Worm (Caenorhabditis elegans): ENCODE data around the gene dhs-12.

dhs-12 gene

ce11 chrIV:10155475-10155874 is 13.2 kb downstream of the dhs-12 start, which contains the start of gene ttr-54:
TSS of gene ttr-54 (plus strand) at chrIV:10155775.
- peak; percentile 24 for TF ChIP-seq rnt-1 (tag; optimal IDR thresholded peaks at IDR 0.05)
- no peak for TF ChIP-seq nhr-76 (tag; optimal IDR thresholded peaks at IDR 0.05)

- TF ChIP-seq unc-130 (tag; optimal IDR thresholded peaks at IDR 0.05): no peak
- TF ChIP-seq mep-1 (tag; optimal IDR thresholded peaks at IDR 0.05): no peak
- TF ChIP-seq egl-27 (tag; optimal IDR thresholded peaks at IDR 0.05): no peak
- TF ChIP-seq aly-2 (tag; optimal IDR thresholded peaks at IDR 0.05): no peak
- no peak for TF ChIP-seq zip-4 (GFP tag; optimal IDR thresholded peaks at IDR 0.05)
- TF ChIP-seq mef-2 (tag; optimal IDR thresholded peaks at IDR 0.05): no peak
- no peak for TF ChIP-seq efl-3 (GFP tag; optimal IDR thresholded peaks at IDR 0.05)
- no peak for TF ChIP-seq zag-1 (tag; optimal IDR thresholded peaks at IDR 0.05)
- no peak for TF ChIP-seq skn-1 (tag; optimal IDR thresholded peaks at IDR 0.05)
- TF ChIP-seq fos-1 (tag; optimal IDR thresholded peaks at IDR 0.05): no peak
- no peak for TF ChIP-seq rnt-1 (tag; optimal IDR thresholded peaks at IDR 0.05)
- no peak for TF ChIP-seq blmp-1 (tag; optimal IDR thresholded peaks at IDR 0.05)
- TF ChIP-seq lin-14 (GFP tag; optimal IDR thresholded peaks at IDR 0.05): no peak
- TF ChIP-seq grh-1 (GFP tag; IDR thresholded peaks at IDR 0.05): no peak
- no peak for TF ChIP-seq fkh-10 (GFP tag; optimal IDR thresholded peaks at IDR 0.05)
- TF ChIP-seq ceh-88 (GFP tag; IDR thresholded peaks at IDR 0.05): no peak
Measured at ce11 chrIV:10157034-10157433, 14.8 kb downstream of the dhs-12 start.

ce11 chrIV:10157489-10158088 is 15.3 kb downstream of the dhs-12 start, which contains the start of gene ttr-53:
TSS of gene ttr-53 (plus strand) at chrIV:10158038.
- no peak for TF ChIP-seq unc-98 (GFP tag; IDR thresholded peaks at IDR 0.05)
- no peak for TF ChIP-seq nhr-90 (tag; optimal IDR thresholded peaks at IDR 0.05; ENCODE audit: poor library complexity)
- no peak for TF ChIP-seq ces-1 (GFP tag; optimal IDR thresholded peaks at IDR 0.05)

- TF ChIP-seq nhr-71 (tag; optimal IDR thresholded peaks at IDR 0.05): no peak
- TF ChIP-seq pax-3 (tag; optimal IDR thresholded peaks at IDR 0.05): peak; percentile 25
- no peak for TF ChIP-seq nhr-90 (tag; optimal IDR thresholded peaks at IDR 0.05; ENCODE audit: poor library complexity)
- no peak for TF ChIP-seq snpc-4 (tag; optimal IDR thresholded peaks at IDR 0.05)
- TF ChIP-seq mdl-1 (tag; optimal IDR thresholded peaks at IDR 0.05): no peak
- TF ChIP-seq tlp-1 (tag; optimal IDR thresholded peaks at IDR 0.05): no peak
- TF ChIP-seq fkh-8 (tag; optimal IDR thresholded peaks at IDR 0.05): peak; percentile 6
Measured at ce11 chrIV:10161706-10162105, 19.5 kb downstream of the dhs-12 start, which contains the start of gene pps-1. TSS of gene pps-1 (plus strand) at chrIV:10162006.

- TF ChIP-seq unc-30 (tag; optimal IDR thresholded peaks at IDR 0.05): no peak
- TF ChIP-seq ceh-8 (GFP tag; optimal IDR thresholded peaks at IDR 0.05): no peak
- no peak for TF ChIP-seq elt-2 (tag; optimal IDR thresholded peaks at IDR 0.05)
- no peak for TF ChIP-seq blmp-1 (tag; optimal IDR thresholded peaks at IDR 0.05)
- TF ChIP-seq ceh-88 (GFP tag; IDR thresholded peaks at IDR 0.05): no peak
- no peak for TF ChIP-seq ama-1 (optimal IDR thresholded peaks at IDR 0.05)
- no peak for TF ChIP-seq ces-1 (GFP tag; optimal IDR thresholded peaks at IDR 0.05)
- no peak for TF ChIP-seq efl-3 (GFP tag; optimal IDR thresholded peaks at IDR 0.05)
Measured at ce11 chrIV:10164086-10164485, 21.8 kb downstream of the dhs-12 start.

ce11 chrIV:10170808-10171207 is 28.6 kb downstream of the dhs-12 start:
- TF ChIP-seq fkh-10 (GFP tag; optimal IDR thresholded peaks at IDR 0.05) (peak; percentile 92), ces-1 (GFP tag; optimal IDR thresholded peaks at IDR 0.05) (peak; percentile 38), nhr-71 (tag; optimal IDR thresholded peaks at IDR 0.05) (peak; percentile 21), egl-27 (tag; optimal IDR thresholded peaks at IDR 0.05) (no peak), efl-1 (optimal IDR thresholded peaks at IDR 0.05) (no peak), efl-1 (GFP tag; optimal IDR thresholded peaks at IDR 0.05 in 1 of 2) (no peak), nhr-19 (GFP tag; conservative IDR thresholded peaks at IDR 0.05) (no peak), irx-1 (tag; optimal IDR thresholded peaks at IDR 0.05) (no peak), hlh-4 (tag; optimal IDR thresholded peaks at IDR 0.05) (no peak), dsc-1 (tag; optimal IDR thresholded peaks at IDR 0.05) (no peak), nhr-77 (tag; optimal IDR thresholded peaks at IDR 0.05) (no peak), lin-14 (GFP tag; optimal IDR thresholded peaks at IDR 0.05) (peak; percentile 84)
